Fruit fly (Drosophila melanogaster) whole organism: ENCODE results near the gene Neurl4.

Experiments used
- EcR ChIP-seq, 2 experiments: fragments of >200 bp; optimal IDR thresholded peaks; 2 replicates each; lab custom pipeline; 2017; ENCODE audit warnings: missing biosample characterization in 2 of 2, missing genetic modification characterization in 2 of 2, missing genetic modification reagents in 2 of 2
- pan ChIP-seq: fragments of >200 bp; optimal IDR thresholded peaks from 2 replicates; lab custom pipeline; 2017

DNA sequence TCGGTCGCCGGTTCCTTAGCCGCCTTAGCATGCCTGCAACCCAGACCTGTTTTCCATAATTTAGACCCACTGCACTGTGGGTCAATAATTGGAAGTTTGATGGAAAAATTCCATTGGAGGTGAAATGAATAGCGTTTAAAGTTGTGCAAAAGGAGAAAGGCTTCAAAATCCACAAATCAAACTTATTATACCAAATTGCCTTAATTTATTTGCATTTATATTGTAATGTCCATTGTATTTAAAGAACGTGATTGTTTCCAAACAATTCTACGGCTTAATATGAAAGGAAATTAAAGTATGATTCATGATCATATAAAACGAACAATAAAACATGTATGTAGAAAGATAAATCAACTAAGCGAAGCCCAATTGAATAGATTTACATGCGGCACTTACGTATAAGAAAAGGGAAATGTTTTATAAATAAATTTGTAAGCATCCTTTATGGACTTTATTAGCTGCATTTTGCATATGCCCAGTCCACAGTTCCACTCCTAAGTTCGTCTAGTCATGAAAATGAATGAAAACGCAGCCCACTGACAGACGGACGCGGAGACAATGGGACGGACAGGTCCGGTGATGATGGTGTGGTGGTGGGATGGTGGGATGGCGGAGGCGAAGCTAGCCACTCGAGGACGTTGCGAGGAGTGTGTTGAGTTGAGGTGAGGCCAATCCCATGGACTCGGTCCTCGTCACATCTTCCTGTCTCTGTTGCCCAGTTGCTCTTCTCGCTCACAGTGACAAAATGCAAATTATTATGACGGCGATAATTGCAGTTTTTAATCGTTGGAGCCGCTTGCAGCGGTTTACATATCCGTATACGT, 13.8 kb upstream of the Neurl4 start:
- TF ChIP-seq EcR (GFP tag; optimal IDR thresholded peaks at IDR 0.05; lab: Kevin White, UChicago) (no peak), pan (lab: Kevin White, UChicago) (no peak)
